Worm (Caenorhabditis elegans): ENCODE results near the gene F01G12.18.

DNA sequence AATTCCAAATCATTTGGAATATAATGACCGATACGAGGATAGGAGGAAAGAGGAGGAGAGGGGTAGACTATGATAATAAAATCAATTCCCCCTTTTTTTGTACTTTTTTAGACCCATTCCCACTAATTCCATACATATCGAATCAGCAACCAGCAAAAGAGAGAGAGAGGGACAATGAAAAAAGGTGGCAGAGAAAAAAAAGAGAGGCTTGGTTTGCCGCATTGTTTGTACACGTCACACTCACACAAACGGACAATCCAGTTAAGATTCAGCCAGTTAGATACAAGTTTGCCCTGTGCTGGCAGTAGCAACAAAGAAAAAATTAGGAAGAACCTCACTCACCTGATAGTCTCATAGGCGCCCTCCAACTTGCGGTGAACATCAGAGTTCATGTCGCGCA, 2.6 kb upstream of the F01G12.18 start:
- TF ChIP-seq ceh-9 (tag; optimal IDR thresholded peaks at IDR 0.05) (no peak), pha-4 (tag; optimal IDR thresholded peaks at IDR 0.05) (no peak), sox-4 (tag; optimal IDR thresholded peaks at IDR 0.05) (no peak), tbx-7 (tag; optimal IDR thresholded peaks at IDR 0.05) (no peak), hlh-8 (tag; optimal IDR thresholded peaks at IDR 0.05) (no peak), nfya-1 (tag; optimal IDR thresholded peaks at IDR 0.05) (no peak)
